Worm (Caenorhabditis elegans): ENCODE measurements around the gene col-79.

The col-79 gene

ce11 chrII:10707439-10708096 is 4.2 kb downstream of the col-79 start:
- no peak for TF ChIP-seq unc-120 (tag; optimal IDR thresholded peaks at IDR 0.05; ENCODE audit: poor library complexity, severe bottlenecking)
- no peak for TF ChIP-seq flh-1 (GFP tag; optimal IDR thresholded peaks at IDR 0.05)
- no peak for TF ChIP-seq snpc-4 (tag; optimal IDR thresholded peaks at IDR 0.05)
- TF ChIP-seq ceh-39 (tag; optimal IDR thresholded peaks at IDR 0.05) = no peak
- TF ChIP-seq sptf-1 (tag; optimal IDR thresholded peaks at IDR 0.05) = no peak
- no peak for TF ChIP-seq cnd-1 (tag; optimal IDR thresholded peaks at IDR 0.05)
- TF ChIP-seq mep-1 (tag; optimal IDR thresholded peaks at IDR 0.05) = no peak
- no peak for TF ChIP-seq zip-8 (tag; optimal IDR thresholded peaks at IDR 0.05)
- no peak for TF ChIP-seq lin-32 (GFP tag; optimal IDR thresholded peaks at IDR 0.05)
- no peak for TF ChIP-seq hlh-1 (tag; optimal IDR thresholded peaks at IDR 0.05)
- TF ChIP-seq lin-13 (tag; optimal IDR thresholded peaks at IDR 0.05) = no peak
- TF ChIP-seq nhr-76 (tag; optimal IDR thresholded peaks at IDR 0.05) = no peak
- no peak for TF ChIP-seq tbx-8 (GFP tag; optimal IDR thresholded peaks at IDR 0.05)
- TF ChIP-seq elt-1 (tag; optimal IDR thresholded peaks at IDR 0.05; ENCODE audit: borderline replicate concordance, insufficient read depth) = no peak

DNA sequence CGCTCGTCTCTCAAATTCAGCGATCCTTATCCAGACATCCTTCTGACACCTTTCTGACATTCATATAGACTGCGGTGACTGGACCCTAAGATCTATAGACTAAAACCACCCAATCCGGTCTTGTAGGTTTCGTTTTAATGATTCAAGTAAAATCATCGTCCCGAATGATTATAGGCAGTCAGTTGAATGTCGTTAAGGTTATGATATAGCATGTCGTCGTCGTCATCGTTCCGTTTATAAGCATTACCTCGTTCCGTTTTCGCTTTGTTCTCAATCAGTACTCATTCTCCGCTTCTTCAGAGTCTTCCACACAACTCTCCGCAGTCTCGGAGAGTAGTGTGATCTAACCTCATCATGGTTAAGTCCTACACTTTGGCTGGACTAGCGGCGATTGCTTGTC is 5.2 kb downstream of the col-79 start, which contains the start of gene bli-1:
TSS of gene bli-1 (plus strand) at position 301 of the 400 bp plus-strand sequence.
- TF ChIP-seq ztf-11 (tag; optimal IDR thresholded peaks at IDR 0.05) = no peak
- TF ChIP-seq nhr-76 (tag; optimal IDR thresholded peaks at IDR 0.05) = no peak
- no peak for TF ChIP-seq mep-1 (tag; optimal IDR thresholded peaks at IDR 0.05)
- TF ChIP-seq tbx-8 (GFP tag; optimal IDR thresholded peaks at IDR 0.05) = no peak
- TF ChIP-seq nhr-237 (tag; optimal IDR thresholded peaks at IDR 0.05) = no peak
- no peak for TF ChIP-seq unc-120 (tag; optimal IDR thresholded peaks at IDR 0.05; ENCODE audit: poor library complexity, severe bottlenecking)

DNA sequence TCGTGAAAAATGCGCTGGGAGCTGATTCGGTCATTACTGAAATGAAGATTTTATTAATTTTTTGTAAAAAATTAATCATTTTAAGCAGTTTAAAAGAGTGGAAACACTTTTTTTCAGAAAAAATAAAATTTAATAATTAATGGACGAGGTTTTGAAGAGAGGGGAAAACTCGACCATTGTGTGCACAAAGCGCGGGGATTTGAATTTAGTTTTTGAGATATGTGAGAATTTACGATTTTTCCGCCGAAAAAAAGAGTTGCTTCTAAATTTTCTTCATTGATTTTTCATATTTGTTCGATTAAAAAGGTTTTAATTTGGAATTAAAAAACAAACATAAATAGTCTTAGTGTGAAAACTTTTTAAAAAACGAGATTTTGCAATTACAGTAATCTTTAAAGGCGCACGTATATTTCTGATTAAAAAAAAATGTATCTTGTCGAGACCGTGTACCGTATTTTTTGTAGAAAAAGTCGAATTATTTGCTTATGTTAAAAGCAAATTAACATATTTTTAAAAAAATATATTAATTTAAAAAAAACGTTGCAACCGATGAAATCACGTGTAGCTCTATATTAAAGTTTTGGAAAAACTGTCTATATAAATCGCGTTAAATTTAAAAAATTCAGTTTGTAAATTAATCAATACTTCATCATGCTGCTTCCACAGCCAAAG is 11.0 kb downstream of the col-79 start, which contains the start of the genes dph-2 and C09G5.7:
TSS of gene dph-2 (minus strand) at position 36 of the 672 bp plus-strand sequence.
TSS of gene C09G5.7 (plus strand) at position 622 of the 672 bp plus-strand sequence.
- no peak for TF ChIP-seq mls-2 (tag; optimal IDR thresholded peaks at IDR 0.05)
- TF ChIP-seq zip-8 (tag; optimal IDR thresholded peaks at IDR 0.05) = no peak
- TF ChIP-seq nhr-28 (tag; optimal IDR thresholded peaks at IDR 0.05) = no peak
- no peak for TF ChIP-seq cnd-1 (tag; optimal IDR thresholded peaks at IDR 0.05)
- no peak for TF ChIP-seq mab-5 (tag; optimal IDR thresholded peaks at IDR 0.05)
- TF ChIP-seq nhr-12 (tag; optimal IDR thresholded peaks at IDR 0.05) = no peak
- no peak for TF ChIP-seq ceh-43 (GFP tag; optimal IDR thresholded peaks at IDR 0.05)
- TF ChIP-seq snpc-4 (tag; optimal IDR thresholded peaks at IDR 0.05) = no peak

ce11 chrII:10717124-10717523 is 13.7 kb downstream of the col-79 start, which contains the start of gene C09G5.13:
Gene C09G5.13 (plus strand): TSS chrII:10717424.
- TF ChIP-seq mls-2 (tag; optimal IDR thresholded peaks at IDR 0.05) (no peak), ceh-83 (GFP tag; optimal IDR thresholded peaks at IDR 0.05) (no peak), lin-32 (GFP tag; optimal IDR thresholded peaks at IDR 0.05) (no peak), pha-4 (tag; optimal IDR thresholded peaks at IDR 0.05) (no peak), lsy-2 (tag; optimal IDR thresholded peaks at IDR 0.05) (no peak), bed-3 (GFP tag; optimal IDR thresholded peaks at IDR 0.05) (no peak), lin-13 (tag; optimal IDR thresholded peaks at IDR 0.05) (no peak), snpc-4 (tag; optimal IDR thresholded peaks at IDR 0.05) (no peak), flh-1 (GFP tag; optimal IDR thresholded peaks at IDR 0.05) (no peak), tbx-8 (GFP tag; optimal IDR thresholded peaks at IDR 0.05) (no peak), unc-39 (tag; optimal IDR thresholded peaks at IDR 0.05) (no peak), mab-5 (tag; optimal IDR thresholded peaks at IDR 0.05) (no peak), nhr-2 (tag; optimal IDR thresholded peaks at IDR 0.05) (no peak), elt-3 (tag; optimal IDR thresholded peaks at IDR 0.05) (no peak), drap-1 (GFP tag; optimal IDR thresholded peaks at IDR 0.05) (no peak), nhr-76 (tag; optimal IDR thresholded peaks at IDR 0.05) (no peak), M03D4.4 (tag; optimal IDR thresholded peaks at IDR 0.05) (no peak), cnd-1 (tag; optimal IDR thresholded peaks at IDR 0.05) (no peak)

DNA sequence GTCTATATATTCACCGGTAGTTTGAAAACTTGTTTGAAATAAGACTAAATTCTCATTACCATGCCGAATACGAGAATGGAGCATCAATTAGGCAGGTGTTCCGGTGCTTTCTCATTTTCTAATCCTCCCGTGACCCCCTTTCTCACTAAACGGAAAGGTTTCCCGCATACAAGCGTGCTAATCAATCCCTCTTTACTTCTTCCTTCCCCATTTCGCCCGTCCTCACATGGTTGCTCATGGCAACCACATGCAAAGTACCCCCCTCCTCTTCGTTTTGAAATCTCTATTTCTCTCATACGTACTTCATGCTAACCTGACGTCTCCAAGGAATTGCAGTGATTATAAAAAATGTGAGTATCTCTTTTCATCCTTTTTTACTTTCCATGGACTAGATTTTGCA is 16.5 kb downstream of the col-79 start, which contains the start of gene mks-5:
TSS of gene mks-5 (plus strand) at position 301 of the 400 bp plus-strand sequence.
- no peak for TF ChIP-seq lin-32 (GFP tag; optimal IDR thresholded peaks at IDR 0.05)
- TF ChIP-seq ztf-11 (tag; optimal IDR thresholded peaks at IDR 0.05) = no peak
- TF ChIP-seq nhr-12 (tag; optimal IDR thresholded peaks at IDR 0.05) = no peak
- no peak for TF ChIP-seq ceh-39 (tag; optimal IDR thresholded peaks at IDR 0.05)

All from whole organism, mixed stage, embryonic.